Worm (Caenorhabditis elegans) whole organism, L2 larva: ENCODE data around the gene rpl-34.

Source experiments
- C34F6.9 ChIP-seq: fragments of 150-350 bp; optimal IDR thresholded peaks from 2 replicates; lab custom pipeline; 2014; ENCODE audit warnings: missing biosample characterization, missing genetic modification characterization
- Y55F3AM.14 ChIP-seq: fragments of 200-800 bp; sonication (Bioruptor generic); optimal IDR thresholded peaks from 2 replicates; lab custom pipeline; 2018; ENCODE audit warnings: mild to moderate bottlenecking, missing genetic modification characterization, missing compliant biosample characterization
- ZK546.5 ChIP-seq: sonication (generic microtip); optimal IDR thresholded peaks from 2 replicates; lab custom pipeline; 2017; ENCODE audit warnings: missing biosample characterization, missing genetic modification characterization
- ama-1 ChIP-seq: fragments of 150-350 bp; optimal IDR thresholded peaks from 2 replicates; lab custom pipeline; 2018; ENCODE audit warnings: inconsistent platforms
- ceh-82 ChIP-seq: fragments of 150-350 bp; optimal IDR thresholded peaks from 2 replicates; lab custom pipeline; 2014; ENCODE audit warnings: missing biosample characterization, missing genetic modification characterization
- crh-2 ChIP-seq: sonication (generic microtip); optimal IDR thresholded peaks from 2 replicates; lab custom pipeline; 2017; ENCODE audit warnings: missing biosample characterization, missing genetic modification characterization
- egl-27 ChIP-seq: sonication (generic microtip); optimal IDR thresholded peaks from 3 replicates; lab custom pipeline; 2017; ENCODE audit warnings: missing biosample characterization, missing genetic modification reagents, missing genetic modification characterization
- elt-3 ChIP-seq: sonication (generic microtip); optimal IDR thresholded peaks from 2 replicates; lab custom pipeline; 2017; ENCODE audit warnings: missing biosample characterization, missing genetic modification characterization
- gmeb-1 ChIP-seq: fragments of 150-350 bp; optimal IDR thresholded peaks from 2 replicates; lab custom pipeline; 2014; ENCODE audit warnings: missing biosample characterization, missing genetic modification characterization
- lin-11 ChIP-seq: fragments of 150-350 bp; sonication (generic microtip); optimal IDR thresholded peaks from 2 replicates; lab custom pipeline; 2014; ENCODE audit warnings: missing biosample characterization, missing genetic modification characterization, inconsistent platforms, mixed read lengths
- lin-13 ChIP-seq: fragments of 150-350 bp; optimal IDR thresholded peaks from 2 replicates; lab custom pipeline; 2014; ENCODE audit warnings: missing biosample characterization, missing genetic modification reagents, missing genetic modification characterization
- lin-39 ChIP-seq: fragments of 150-350 bp; optimal IDR thresholded peaks from 2 replicates; lab custom pipeline; 2014; ENCODE audit warnings: missing biosample characterization, missing genetic modification reagents, missing genetic modification characterization
- lsy-2 ChIP-seq, 2 experiments: fragments of 150-350 bp in 1 of 2; sonication (generic microtip) in 1 of 2; optimal IDR thresholded peaks; 2 replicates each; lab custom pipeline; 2014 to 2017; ENCODE audit warnings: missing biosample characterization in 2 of 2, missing genetic modification characterization in 2 of 2
- mbf-1 ChIP-seq: sonication (generic microtip); optimal IDR thresholded peaks from 2 replicates; lab custom pipeline; 2017; ENCODE audit warnings: missing biosample characterization, missing genetic modification characterization
- mdl-1 ChIP-seq, 2 experiments: fragments of 150-350 bp in 1 of 2; sonication (generic microtip) in 1 of 2; optimal IDR thresholded peaks; 2 replicates each; lab custom pipeline; 2017; ENCODE audit warnings: missing biosample characterization in 2 of 2, missing genetic modification characterization in 2 of 2
- nhr-10 ChIP-seq: sonication (generic microtip); optimal IDR thresholded peaks from 2 replicates; lab custom pipeline; 2017; ENCODE audit warnings: missing biosample characterization, missing genetic modification characterization
- nhr-129 ChIP-seq: fragments of 150-350 bp; optimal IDR thresholded peaks from 2 replicates; lab custom pipeline; 2014; ENCODE audit warnings: missing biosample characterization, missing genetic modification characterization
- nhr-21 ChIP-seq: fragments of 150-350 bp; optimal IDR thresholded peaks from 2 replicates; lab custom pipeline; 2014; ENCODE audit warnings: missing biosample characterization, missing genetic modification characterization
- nhr-23 ChIP-seq: fragments of 150-350 bp; optimal IDR thresholded peaks from 2 replicates; lab custom pipeline; 2014; ENCODE audit warnings: missing biosample characterization, missing genetic modification reagents, missing genetic modification characterization
- nhr-237 ChIP-seq: fragments of 150-350 bp; optimal IDR thresholded peaks from 2 replicates; lab custom pipeline; 2014; ENCODE audit warnings: missing biosample characterization, missing genetic modification characterization
- nhr-25 ChIP-seq: fragments of 150-350 bp; sonication (generic microtip); optimal IDR thresholded peaks from 3 replicates; lab custom pipeline; 2014; ENCODE audit warnings: missing biosample characterization, missing genetic modification characterization
- nhr-6 ChIP-seq: fragments of 150-350 bp; optimal IDR thresholded peaks from 2 replicates; lab custom pipeline; 2014; ENCODE audit warnings: missing biosample characterization, missing genetic modification characterization
- nhr-77 ChIP-seq: fragments of 150-350 bp; optimal IDR thresholded peaks from 2 replicates; lab custom pipeline; 2014; ENCODE audit warnings: missing biosample characterization, missing genetic modification characterization
- peb-1 ChIP-seq: fragments of 150-350 bp; optimal IDR thresholded peaks from 2 replicates; lab custom pipeline; 2014; ENCODE audit warnings: missing biosample characterization, missing genetic modification characterization
- sem-4 ChIP-seq: fragments of 150-350 bp; optimal IDR thresholded peaks from 2 replicates; lab custom pipeline; 2014; ENCODE audit warnings: missing biosample characterization, missing genetic modification reagents, missing genetic modification characterization
- sma-9 ChIP-seq, 2 experiments: fragments of 150-350 bp in 1 of 2; sonication (generic microtip) in 1 of 2; optimal IDR thresholded peaks; 2 replicates each; lab custom pipeline; 2014 to 2016; ENCODE audit warnings: missing genetic modification characterization in 2 of 2, mild to moderate bottlenecking in 1 of 2, missing biosample characterization in 1 of 2, missing compliant biosample characterization in 1 of 2, missing genetic modification reagents in 1 of 2, moderate library complexity in 1 of 2
- snpc-4 ChIP-seq: fragments of 150-350 bp; optimal IDR thresholded peaks from 2 replicates; lab custom pipeline; 2014; ENCODE audit warnings: missing biosample characterization, missing genetic modification characterization
- unc-39 ChIP-seq: fragments of 150-350 bp; optimal IDR thresholded peaks from 2 replicates; lab custom pipeline; 2014; ENCODE audit warnings: missing biosample characterization, missing genetic modification characterization
- unc-55 ChIP-seq: fragments of 150-350 bp; sonication (generic microtip); optimal IDR thresholded peaks from 3 replicates; lab custom pipeline; 2014; ENCODE audit warnings: missing biosample characterization, missing genetic modification reagents, missing genetic modification characterization
- zag-1 ChIP-seq: fragments of 150-350 bp; optimal IDR thresholded peaks from 2 replicates; lab custom pipeline; 2014; ENCODE audit warnings: missing biosample characterization, missing genetic modification characterization
- ztf-11 ChIP-seq: sonication (generic microtip); optimal IDR thresholded peaks from 2 replicates; lab custom pipeline; 2017; ENCODE audit warnings: missing biosample characterization, missing genetic modification characterization
- ztf-4 ChIP-seq: fragments of 150-350 bp; optimal IDR thresholded peaks from 2 replicates; lab custom pipeline; 2014; ENCODE audit warnings: missing biosample characterization, missing genetic modification characterization

rpl-34 gene

DNA sequence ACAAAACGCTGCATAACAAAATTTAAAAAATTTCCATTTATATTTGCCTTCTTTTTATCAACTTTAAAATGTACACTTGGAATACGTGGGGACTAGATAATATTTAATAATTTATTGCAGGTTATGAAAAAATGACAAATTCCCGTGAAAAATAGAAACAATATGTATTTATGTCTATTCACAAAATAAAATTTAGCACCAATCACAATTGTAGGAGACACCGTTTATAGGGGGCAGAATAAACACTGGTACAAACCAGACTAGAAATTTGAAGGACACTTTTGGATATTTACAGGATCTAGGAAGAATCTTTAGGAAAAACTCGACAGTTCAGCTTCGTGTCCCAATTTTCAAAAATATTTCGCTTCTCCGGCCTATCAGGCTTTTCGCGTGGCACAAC lies 1.6 kb downstream of the rpl-34 start, which contains the start of gene C42C1.3:
Gene C42C1.3 (minus strand): TSS at position 101 of the 400 bp plus-strand sequence.
- TF ChIP-seq lin-11 (no peak), unc-39 (tag; lab: Kevin White, UChicago) (no peak), snpc-4 (no peak), ztf-4 (no peak), ama-1 (lab: Kevin White, UChicago) (no peak), nhr-21 (tag; lab: Kevin White, UChicago) (no peak), nhr-25 (tag; lab: Kevin White, UChicago) (no peak)
- TF ChIP-seq, all 48 proteins: peak for 0

DNA sequence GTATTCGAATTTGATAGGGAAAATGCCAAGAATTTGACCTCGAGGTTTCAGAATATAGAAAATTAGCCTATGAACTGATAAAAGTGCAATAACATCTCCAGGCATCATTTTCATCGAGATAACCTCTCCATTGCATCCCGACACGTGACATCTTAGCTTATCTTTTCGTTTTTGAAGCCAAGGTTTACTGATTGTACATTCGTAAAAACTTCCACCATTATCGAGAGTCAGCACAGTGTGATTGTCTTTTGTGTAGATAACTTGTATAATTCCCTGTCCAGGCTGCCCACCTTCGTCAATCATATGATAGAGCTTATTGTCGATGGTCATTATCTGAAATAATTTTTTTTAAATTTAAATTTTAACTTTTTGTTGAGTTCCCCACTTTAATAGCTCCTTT lies 5.6 kb downstream of the rpl-34 start:
- TF ChIP-seq Y55F3AM.14 (GFP tag; lab: Kevin White, UChicago): no peak
- TF ChIP-seq nhr-129 (tag; lab: Kevin White, UChicago): peak; percentile 22
- peak; percentile 5 for TF ChIP-seq gmeb-1 (tag; lab: Kevin White, UChicago)
- TF ChIP-seq, all 48 proteins: peak for 2

DNA sequence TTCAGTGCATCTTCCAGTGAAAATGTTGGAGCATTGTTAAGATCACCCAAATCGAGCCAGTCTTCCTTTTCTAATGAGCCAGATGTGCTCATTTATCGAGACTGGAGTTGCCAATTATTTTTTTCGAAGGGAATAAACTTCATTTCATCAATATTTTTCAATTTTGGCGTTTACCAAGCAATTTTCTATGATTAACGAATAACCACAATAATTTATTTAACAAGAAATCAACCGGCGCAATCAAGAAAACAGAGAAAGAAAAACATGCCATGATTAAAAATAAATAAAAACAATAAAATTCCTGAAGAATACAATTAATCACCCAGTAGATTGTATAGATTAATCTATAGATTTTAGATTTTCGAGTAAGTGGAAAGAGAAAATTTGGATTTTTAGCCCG lies 7.1 kb downstream of the rpl-34 start, which contains the start of gene vps-8:
Gene vps-8 (minus strand): TSS at position 101 of the 400 bp plus-strand sequence.
- no peak for TF ChIP-seq unc-39 (tag; lab: Kevin White, UChicago)
- no peak for TF ChIP-seq mbf-1
- no peak for TF ChIP-seq ztf-11
- no peak for TF ChIP-seq lin-39 (tag; lab: Kevin White, UChicago)
- no peak for TF ChIP-seq lin-11
- TF ChIP-seq nhr-25 (tag; lab: Kevin White, UChicago): no peak

DNA sequence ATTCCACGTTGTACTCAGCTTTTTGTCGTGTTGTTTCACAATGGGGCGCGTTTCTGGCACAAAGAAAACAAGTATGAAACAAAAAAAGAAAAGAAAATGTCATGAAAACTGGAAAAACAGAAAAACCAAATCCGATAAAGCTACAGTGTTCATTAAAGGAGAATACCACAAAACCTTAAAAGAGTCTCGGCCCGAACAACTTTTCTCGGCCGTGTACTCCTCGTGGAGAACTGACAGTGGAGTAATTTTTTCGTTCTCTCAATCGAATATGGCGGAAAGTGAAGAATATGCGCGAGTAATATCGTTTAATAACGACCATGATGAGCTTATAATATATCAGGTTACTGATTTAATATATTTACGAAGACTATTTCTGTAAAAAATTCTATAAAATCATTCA lies 9.7 kb downstream of the rpl-34 start, which contains the start of the genes tag-335 and vkmt-1:
Gene tag-335 (minus strand): TSS at position 88 of the 400 bp plus-strand sequence.
Gene vkmt-1 (plus strand): TSS at position 219 of the 400 bp plus-strand sequence.
- TF ChIP-seq lsy-2 (tag; optimal IDR thresholded peaks at IDR 0.05; lab: Kevin White, UChicago) (peak in 1 of 2 experiments; percentile 68), Y55F3AM.14 (GFP tag; lab: Kevin White, UChicago) (no peak), nhr-23 (no peak), ZK546.5 (tag; lab: Kevin White, UChicago) (no peak), nhr-129 (tag; lab: Kevin White, UChicago) (peak; percentile 63), crh-2 (tag; lab: Kevin White, UChicago) (peak; percentile 18)
- TF ChIP-seq, all 48 proteins: peak for 3

DNA sequence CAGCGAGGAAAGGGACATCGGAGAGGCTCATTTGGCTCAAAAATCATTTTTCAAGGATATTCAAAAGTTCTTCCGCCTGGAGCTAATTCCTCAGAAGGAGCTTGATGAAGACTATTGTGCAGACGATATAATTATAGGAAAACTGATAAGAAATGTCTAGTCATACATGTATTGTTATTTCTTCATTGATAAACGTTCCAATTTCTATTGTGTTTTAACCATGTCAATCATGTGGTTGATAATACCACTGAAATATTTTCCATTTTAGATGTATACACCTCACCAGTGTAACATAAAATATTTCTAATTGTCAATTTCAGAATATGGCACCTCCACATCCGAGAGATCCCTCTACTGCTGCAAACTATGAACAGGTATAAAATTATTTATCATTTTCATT lies 10.5 kb downstream of the rpl-34 start, which contains the start of gene ltah-1.1:
Gene ltah-1.1 (plus strand): TSS at position 283 of the 400 bp plus-strand sequence.
- no peak for TF ChIP-seq ama-1 (lab: Kevin White, UChicago)
- peak; percentile 20 for TF ChIP-seq nhr-129 (tag; lab: Kevin White, UChicago)

DNA sequence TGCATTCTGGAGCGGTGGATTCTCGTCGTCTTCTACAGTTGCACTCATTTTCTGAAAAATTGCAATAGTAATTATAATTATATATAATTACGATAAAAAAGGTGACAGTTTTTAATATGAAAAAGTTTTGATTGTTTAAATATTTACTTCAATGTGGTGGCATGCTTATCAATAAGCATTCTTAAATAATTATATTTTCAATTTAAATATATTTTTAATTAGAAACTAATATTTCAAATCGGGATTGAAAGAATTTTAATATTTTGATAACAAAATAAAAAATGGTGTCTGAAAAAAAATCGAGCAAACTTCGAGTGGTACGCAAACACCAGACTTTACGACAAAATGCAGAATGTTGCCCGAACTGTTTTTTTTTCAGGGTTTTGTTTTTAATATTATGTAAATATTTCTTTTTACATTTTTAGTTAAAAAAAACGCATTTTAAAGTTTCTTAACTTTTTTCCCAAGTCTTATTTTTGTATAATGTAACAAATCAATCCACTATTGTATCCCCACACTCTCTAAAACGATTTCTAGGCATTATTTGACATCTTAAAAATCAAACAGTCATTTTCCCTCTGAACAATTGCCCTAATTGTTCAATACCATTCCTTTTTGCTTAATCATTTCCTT lies 13.5 kb downstream of the rpl-34 start, which contains the start of the genes C42C1.12 and C42C1.19:
Gene C42C1.12 (minus strand): TSS at position 51 of the 633 bp plus-strand sequence.
Gene C42C1.19 (plus strand): TSS at position 583 of the 633 bp plus-strand sequence.
- TF ChIP-seq lsy-2 (tag; optimal IDR thresholded peaks at IDR 0.05; lab: Kevin White, UChicago): peak; percentile 6 to 64
- TF ChIP-seq ztf-11: no peak
- no peak for TF ChIP-seq nhr-77
- TF ChIP-seq crh-2 (tag; lab: Kevin White, UChicago): no peak
- no peak for TF ChIP-seq nhr-21 (tag; lab: Kevin White, UChicago)
- TF ChIP-seq ZK546.5 (tag; lab: Kevin White, UChicago): no peak
- no peak for TF ChIP-seq zag-1
- TF ChIP-seq nhr-237: no peak
- TF ChIP-seq C34F6.9: peak; percentile 56

DNA sequence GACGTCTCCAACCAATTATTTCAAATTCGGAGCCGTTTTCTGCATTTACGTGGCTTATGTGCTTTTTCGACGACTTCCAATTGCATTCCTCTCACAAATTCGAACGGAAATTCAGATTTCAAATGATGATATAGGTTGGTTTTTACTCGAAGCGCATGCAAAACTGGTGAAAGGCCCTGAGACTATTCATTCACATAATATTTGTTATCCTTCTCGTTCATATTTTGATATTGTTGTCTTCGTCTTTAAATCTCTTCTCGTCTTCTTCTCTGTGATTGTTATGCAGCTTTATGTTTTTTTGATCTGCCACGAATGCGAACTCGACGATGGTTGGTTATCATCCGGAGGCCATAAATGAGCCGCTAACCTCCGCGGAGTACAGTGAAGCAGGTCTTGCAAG lies 14.1 kb downstream of the rpl-34 start, which contains the start of gene hpo-12:
Gene hpo-12 (plus strand): TSS at position 301 of the 400 bp plus-strand sequence.
- no peak for TF ChIP-seq unc-39 (tag; lab: Kevin White, UChicago)
- no peak for TF ChIP-seq peb-1 (tag; lab: Kevin White, UChicago)
- TF ChIP-seq nhr-129 (tag; lab: Kevin White, UChicago): peak; percentile 10
- no peak for TF ChIP-seq zag-1
- no peak for TF ChIP-seq sma-9 (GFP tag; optimal IDR thresholded peaks at IDR 0.05; lab: Kevin White, UChicago)
- no peak for TF ChIP-seq sma-9 (tag; optimal IDR thresholded peaks at IDR 0.05; lab: Kevin White, UChicago)
- no peak for TF ChIP-seq ZK546.5 (tag; lab: Kevin White, UChicago)

DNA sequence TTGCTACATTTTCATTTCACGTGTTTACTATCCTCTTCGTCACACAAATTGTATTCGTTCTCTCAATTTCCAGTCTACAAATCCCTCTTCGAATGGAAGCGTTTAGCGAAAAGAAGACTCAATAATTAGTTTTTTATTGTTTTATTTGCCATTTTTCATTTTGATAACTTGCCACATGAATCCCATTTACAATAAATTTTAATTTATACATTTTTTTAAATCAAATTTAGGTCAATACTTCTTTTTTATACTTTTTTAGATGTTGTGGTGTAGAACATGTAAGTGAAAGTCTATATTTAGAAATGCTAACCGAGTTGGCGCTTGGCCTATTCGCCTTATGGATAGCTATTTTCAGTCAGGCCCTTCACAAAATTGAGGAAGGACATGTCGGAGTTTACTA lies 18.8 kb downstream of the rpl-34 start, which contains the start of gene erl-1:
Gene erl-1 (plus strand): TSS at position 301 of the 400 bp plus-strand sequence.
- TF ChIP-seq mdl-1 (tag; optimal IDR thresholded peaks at IDR 0.05; lab: Kevin White, UChicago) (no peak), elt-3 (tag; lab: Kevin White, UChicago) (no peak), egl-27 (tag; lab: Kevin White, UChicago) (no peak), lin-13 (GFP tag; lab: Kevin White, UChicago) (no peak), nhr-77 (no peak), crh-2 (tag; lab: Kevin White, UChicago) (no peak), nhr-6 (no peak), nhr-10 (tag; lab: Kevin White, UChicago) (no peak), ztf-11 (no peak), nhr-23 (no peak), sem-4 (tag; lab: Kevin White, UChicago) (no peak), nhr-237 (no peak), ztf-4 (no peak), ceh-82 (no peak), unc-55 (GFP tag; lab: Kevin White, UChicago) (no peak)
- TF ChIP-seq, all 48 proteins: peak for 0
